Worm (Caenorhabditis elegans) whole organism, early embryonic: ENCODE results near the gene exl-1.

Experiments
- aly-1 ChIP-seq: sonication (generic microtip); optimal IDR thresholded peaks from 2 replicates; lab custom pipeline; 2016; ENCODE audit warnings: missing genetic modification characterization, missing compliant biosample characterization
- ceh-36 ChIP-seq: sonication (generic microtip); optimal IDR thresholded peaks from 2 replicates; lab custom pipeline; 2016; ENCODE audit warnings: missing genetic modification characterization, inconsistent platforms, missing compliant biosample characterization
- flt-1 ChIP-seq: fragments of 200-800 bp; sonication (Bioruptor generic); IDR thresholded peaks from 2 replicates; pipeline ENCODE4 v1.3.6; 2022; ENCODE audit warnings: missing genetic modification characterization, missing compliant biosample characterization
- hmbx-1 ChIP-seq: sonication (generic microtip); optimal IDR thresholded peaks from 2 replicates; lab custom pipeline; 2016; ENCODE audit warnings: mild to moderate bottlenecking, missing genetic modification characterization, missing compliant biosample characterization

- TF ChIP-seq aly-1 (tag; lab: Kevin White, UChicago) (no peak), hmbx-1 (tag; lab: Kevin White, UChicago) (no peak), ceh-36 (tag; lab: Kevin White, UChicago) (no peak), flt-1 (no peak)
Measured at ce11 chrII:14404266-14404665, 9.0 kb downstream of the exl-1 start.
